Fruit fly (Drosophila melanogaster) whole organism, pupa: ENCODE data around the gene CSN1a.
"Not testable (repeated sequence)": the region's sequence is repeated elsewhere in the genome, so short reads cannot be mapped to it uniquely, and the experiment has no call there.

Experiments used
- CG10348 ChIP-seq: fragments of 200-800 bp; sonication (Bioruptor generic); IDR thresholded peaks from 2 replicates; pipeline ENCODE4 v1.3.6; 2022; ENCODE audit warnings: missing biosample characterization, missing genetic modification characterization
- CG12605 ChIP-seq: fragments of 200-800 bp; sonication (Bioruptor generic); IDR thresholded peaks from 2 replicates; pipeline ENCODE4 v1.3.6; 2022; ENCODE audit warnings: missing biosample characterization, missing genetic modification characterization
- CG14655 ChIP-seq: fragments of 200-800 bp; sonication (Bioruptor generic); optimal IDR thresholded peaks from 3 replicates; lab custom pipeline; 2017; ENCODE audit warnings: mild to moderate bottlenecking, missing biosample characterization, missing genetic modification reagents, missing genetic modification characterization
- CG17806 ChIP-seq: fragments of 200-800 bp; sonication (Bioruptor generic); optimal IDR thresholded peaks from 2 replicates; lab custom pipeline; 2018; ENCODE audit warnings: missing biosample characterization, mild to moderate bottlenecking, missing genetic modification characterization, moderate library complexity
- CG32121 ChIP-seq: fragments of 200-800 bp; sonication (Bioruptor generic); IDR thresholded peaks from 2 replicates; pipeline ENCODE4 v1.3.6; 2022; ENCODE audit warnings: missing biosample characterization, missing genetic modification characterization
- CG34367 ChIP-seq: fragments of 200-800 bp; sonication (Bioruptor generic); optimal IDR thresholded peaks from 2 replicates; lab custom pipeline; 2018; ENCODE audit warnings: missing biosample characterization, mild to moderate bottlenecking, missing genetic modification characterization
- CG4496 ChIP-seq: fragments of 200-800 bp; sonication (Bioruptor generic); IDR thresholded peaks from 3 replicates; pipeline ENCODE4 v1.3.6; 2022; ENCODE audit warnings: missing biosample characterization, missing genetic modification characterization
- D1 ChIP-seq: fragments of 200-800 bp; sonication (Bioruptor generic); optimal IDR thresholded peaks from 2 replicates; lab custom pipeline; 2018; ENCODE audit warnings: missing biosample characterization, mild to moderate bottlenecking, missing genetic modification characterization, moderate library complexity
- EcR ChIP-seq: fragments of 200-800 bp; sonication (Bioruptor generic); optimal IDR thresholded peaks from 3 replicates; lab custom pipeline; 2019; ENCODE audit warnings: missing biosample characterization, missing genetic modification characterization, mild to moderate bottlenecking, moderate library complexity, missing genetic modification reagents
- Pif1A ChIP-seq: fragments of 200-800 bp; sonication (Bioruptor generic); optimal IDR thresholded peaks from 3 replicates; lab custom pipeline; 2016; ENCODE audit warnings: missing biosample characterization, missing genetic modification characterization
- Pif1B ChIP-seq: fragments of 200-800 bp; sonication (Bioruptor generic); optimal IDR thresholded peaks from 3 replicates; lab custom pipeline; 2016; ENCODE audit warnings: missing biosample characterization, missing genetic modification characterization
- fd96Ca ChIP-seq: fragments of 200-800 bp; sonication (Bioruptor generic); IDR thresholded peaks from 3 replicates; pipeline ENCODE4 v1.3.6; 2022; ENCODE audit warnings: missing biosample characterization, missing genetic modification characterization
- gl ChIP-seq: fragments of 200-800 bp; sonication (Bioruptor generic); optimal IDR thresholded peaks from 2 replicates; lab custom pipeline; 2018; ENCODE audit warnings: missing biosample characterization, mild to moderate bottlenecking, missing genetic modification characterization
- rn ChIP-seq: fragments of 200-800 bp; sonication (Bioruptor generic); IDR thresholded peaks from 2 replicates; pipeline ENCODE4 v1.3.6; 2022; ENCODE audit warnings: missing biosample characterization, missing genetic modification characterization

DNA sequence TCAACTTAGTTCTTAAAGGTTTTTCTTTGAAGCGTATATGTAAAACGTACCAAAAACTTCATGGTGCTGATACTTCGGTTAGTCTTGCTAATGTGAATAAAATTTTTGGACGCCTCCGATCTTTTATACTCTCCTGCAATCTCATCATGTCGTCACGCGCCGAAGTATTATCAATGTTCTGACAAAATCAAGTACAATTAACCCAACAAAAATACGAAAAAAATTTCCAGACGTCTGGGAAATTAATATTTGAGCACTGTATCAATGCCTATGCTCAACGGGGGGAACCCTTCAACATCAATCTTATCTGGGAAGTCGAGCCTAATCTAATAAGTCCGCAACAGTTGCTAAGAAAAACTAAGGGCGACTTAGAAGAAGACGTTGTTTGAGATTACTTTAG lies 24.9 kb upstream of the CSN1a start, which contains the start of gene CG31775:
- not testable (repeated sequence) for TF ChIP-seq D1 (tag; lab: Kevin White, UChicago); fd96Ca; EcR; gl (tag; lab: Kevin White, UChicago); CG10348 (GFP tag; lab: Robert Waterston, UW); Pif1A; CG12605 (GFP tag; lab: Robert Waterston, UW); CG14655; Pif1B; CG34367 (tag; lab: Kevin White, UChicago); CG4496 (GFP tag; lab: Robert Waterston, UW); CG32121 (GFP tag; lab: Robert Waterston, UW); rn (GFP tag; lab: Robert Waterston, UW); CG17806 (tag; lab: Kevin White, UChicago)
